Fruit fly (Drosophila melanogaster) whole organism, embryonic: Measurements from ENCODE around the gene CG31468.

Source experiments
- ATbp ChIP-seq: fragments of 200-800 bp; sonication (Bioruptor generic); optimal IDR thresholded peaks from 2 replicates; lab custom pipeline; 2017; ENCODE audit warnings: missing biosample characterization, mild to moderate bottlenecking, missing genetic modification characterization, missing genetic modification reagents
- Ada2b ChIP-seq: fragments of 200-800 bp; sonication (Bioruptor generic); IDR thresholded peaks from 2 replicates; pipeline ENCODE4 v1.3.6; 2022; ENCODE audit warnings: missing biosample characterization, missing genetic modification characterization
- C15 ChIP-seq: fragments of 200-800 bp; sonication (Bioruptor generic); IDR thresholded peaks from 3 replicates; pipeline ENCODE4 v1.3.6; 2022; ENCODE audit warnings: missing biosample characterization, missing genetic modification characterization
- CG10431 ChIP-seq: fragments of 200-800 bp; sonication (Bioruptor generic); optimal IDR thresholded peaks from 3 replicates; lab custom pipeline; 2018; ENCODE audit warnings: missing biosample characterization, mild to moderate bottlenecking, missing genetic modification characterization
- CG12391 ChIP-seq: fragments of 200-800 bp; sonication (Bioruptor generic); optimal IDR thresholded peaks from 3 replicates; lab custom pipeline; 2018; ENCODE audit warnings: missing biosample characterization, mild to moderate bottlenecking, missing genetic modification characterization, moderate library complexity
- CG14050 ChIP-seq: fragments of 200-800 bp; sonication (Bioruptor generic); IDR thresholded peaks from 3 replicates; pipeline ENCODE4 v1.3.6; 2022; ENCODE audit warnings: missing biosample characterization, missing genetic modification characterization
- CG15011 ChIP-seq: fragments of 200-800 bp; sonication (Bioruptor generic); optimal IDR thresholded peaks from 3 replicates; lab custom pipeline; 2018; ENCODE audit warnings: missing biosample characterization, mild to moderate bottlenecking, missing genetic modification characterization
- CG15269 ChIP-seq: fragments of 200-800 bp; sonication (Bioruptor generic); optimal IDR thresholded peaks from 2 replicates; lab custom pipeline; 2018; ENCODE audit warnings: missing biosample characterization, mild to moderate bottlenecking, missing genetic modification characterization, moderate library complexity
- CG15479 ChIP-seq: fragments of 200-800 bp; sonication (Bioruptor generic); optimal IDR thresholded peaks from 3 replicates; lab custom pipeline; 2019; ENCODE audit warnings: missing biosample characterization, mild to moderate bottlenecking, missing genetic modification characterization, moderate library complexity
- CG17829 ChIP-seq: fragments of 200-800 bp; optimal IDR thresholded peaks from 2 replicates; lab custom pipeline; 2019; ENCODE audit warnings: missing biosample characterization, mild to moderate bottlenecking, missing genetic modification characterization, moderate library complexity
- CG18262 ChIP-seq: fragments of 200-800 bp; optimal IDR thresholded peaks from 3 replicates; lab custom pipeline; 2019; ENCODE audit warnings: missing biosample characterization, mild to moderate bottlenecking, missing genetic modification characterization, moderate library complexity
- CG2712 ChIP-seq: fragments of 200-800 bp; optimal IDR thresholded peaks from 3 replicates; lab custom pipeline; 2019; ENCODE audit warnings: missing biosample characterization, mild to moderate bottlenecking, missing genetic modification characterization, moderate library complexity
- CG34376 ChIP-seq: fragments of 200-800 bp; sonication (Bioruptor generic); optimal IDR thresholded peaks from 2 replicates; lab custom pipeline; 2018; ENCODE audit warnings: missing biosample characterization, mild to moderate bottlenecking, missing genetic modification characterization
- CG4360 ChIP-seq: fragments of 200-800 bp; sonication (Bioruptor generic); IDR thresholded peaks from 2 replicates; pipeline ENCODE4 v1.3.6; 2022; ENCODE audit warnings: missing biosample characterization, missing genetic modification characterization
- CG6254 ChIP-seq: fragments of 200-800 bp; sonication (Bioruptor generic); optimal IDR thresholded peaks from 3 replicates; lab custom pipeline; 2017; ENCODE audit warnings: mild to moderate bottlenecking, missing biosample characterization, missing genetic modification reagents, missing genetic modification characterization
- CG7928 ChIP-seq: fragments of 200-800 bp; sonication (Bioruptor generic); optimal IDR thresholded peaks from 2 replicates; lab custom pipeline; 2017; ENCODE audit warnings: missing biosample characterization, mild to moderate bottlenecking, missing genetic modification characterization
- CG8765 ChIP-seq: fragments of 200-800 bp; sonication (Bioruptor generic); IDR thresholded peaks from 2 replicates; pipeline ENCODE4 v1.3.6; 2022; ENCODE audit warnings: missing biosample characterization, missing genetic modification characterization
- CG9727 ChIP-seq: fragments of 200-800 bp; sonication (Bioruptor generic); optimal IDR thresholded peaks from 3 replicates; lab custom pipeline; 2017; ENCODE audit warnings: missing biosample characterization, mild to moderate bottlenecking, missing genetic modification characterization
- CTCF ChIP-seq: fragments of 200-800 bp; sonication (Bioruptor generic); optimal IDR thresholded peaks from 2 replicates; lab custom pipeline; 2017; ENCODE audit warnings: missing biosample characterization, mild to moderate bottlenecking, missing genetic modification characterization, moderate library complexity
- Dad ChIP-seq: fragments of 200-800 bp; sonication (Bioruptor generic); optimal IDR thresholded peaks from 3 replicates; lab custom pipeline; 2016; ENCODE audit warnings: missing biosample characterization, missing genetic modification characterization
- Dll ChIP-seq: fragments of 200-800 bp; sonication (Bioruptor generic); IDR thresholded peaks from 4 replicates; pipeline ENCODE4 v1.3.6; 2022; ENCODE audit warnings: missing biosample characterization, missing genetic modification characterization; ENCODE audit not compliant: partially characterized antibody
- Drgx ChIP-seq: fragments of 200-800 bp; sonication (Bioruptor generic); IDR thresholded peaks from 2 replicates; pipeline ENCODE4 v1.3.6; 2022; ENCODE audit warnings: missing biosample characterization, missing genetic modification characterization
- E2f2 ChIP-seq: fragments of 200-800 bp; sonication (Bioruptor generic); IDR thresholded peaks from 2 replicates; pipeline ENCODE4 v1.3.6; 2022; ENCODE audit warnings: missing biosample characterization, missing genetic modification characterization
- Ets97D ChIP-seq: fragments of 200-800 bp; sonication (Bioruptor generic); optimal IDR thresholded peaks from 3 replicates; lab custom pipeline; 2016; ENCODE audit warnings: missing biosample characterization, missing genetic modification characterization
- H15 ChIP-seq: fragments of 200-800 bp; sonication (Bioruptor generic); IDR thresholded peaks from 3 replicates; pipeline ENCODE4 v1.3.6; 2022; ENCODE audit warnings: missing biosample characterization, missing genetic modification characterization
- H2.0 ChIP-seq: fragments of 200-800 bp; sonication (Bioruptor generic); IDR thresholded peaks from 2 replicates; pipeline ENCODE4 v1.3.6; 2022; ENCODE audit warnings: missing biosample characterization, missing genetic modification characterization
- Hand ChIP-seq: fragments of 200-800 bp; sonication (Bioruptor generic); optimal IDR thresholded peaks from 2 replicates; lab custom pipeline; 2017; ENCODE audit warnings: mild to moderate bottlenecking, missing biosample characterization, missing genetic modification reagents, missing genetic modification characterization
- Hey ChIP-seq: fragments of 200-800 bp; sonication (Bioruptor generic); optimal IDR thresholded peaks from 3 replicates; lab custom pipeline; 2018; ENCODE audit warnings: missing biosample characterization, mild to moderate bottlenecking, missing genetic modification characterization
- MBD-R2 ChIP-seq: fragments of 200-800 bp; sonication (Bioruptor generic); IDR thresholded peaks from 2 replicates; pipeline ENCODE4 v1.3.6; 2022; ENCODE audit warnings: missing biosample characterization, missing genetic modification characterization
- Med ChIP-seq: fragments of 200-800 bp; sonication (Bioruptor generic); peaks from one replicate; lab custom pipeline; 2016; ENCODE audit warnings: missing biosample characterization, missing genetic modification characterization, mild to moderate bottlenecking, inconsistent platforms, moderate library complexity
- Six4 ChIP-seq: fragments of 200-800 bp; sonication (Bioruptor generic); optimal IDR thresholded peaks from 2 replicates; lab custom pipeline; 2016; ENCODE audit warnings: missing biosample characterization, missing genetic modification characterization
- Sry-δ ChIP-seq: fragments of 200-800 bp; sonication (Bioruptor generic); optimal IDR thresholded peaks from 2 replicates; lab custom pipeline; 2016; ENCODE audit warnings: missing biosample characterization, missing genetic modification characterization
- TFAM ChIP-seq: fragments of 200-800 bp; sonication (Bioruptor generic); optimal IDR thresholded peaks from 2 replicates; lab custom pipeline; 2017; ENCODE audit warnings: missing biosample characterization, missing genetic modification characterization, inconsistent platforms
- cato ChIP-seq: fragments of 200-800 bp; sonication (Bioruptor generic); optimal IDR thresholded peaks from 2 replicates; lab custom pipeline; 2016; ENCODE audit warnings: missing biosample characterization, missing genetic modification characterization, borderline replicate concordance
- crp ChIP-seq, 2 experiments: fragments of 200-800 bp; sonication (Bioruptor generic); optimal IDR thresholded peaks; 2 replicates in 1 of 2; 3 replicates in 1 of 2; lab custom pipeline; 2017; ENCODE audit warnings: missing biosample characterization in 2 of 2, missing genetic modification characterization in 2 of 2, mild to moderate bottlenecking in 1 of 2, moderate library complexity in 1 of 2
- dimm ChIP-seq: fragments of 200-800 bp; sonication (Bioruptor generic); IDR thresholded peaks from 2 replicates; pipeline ENCODE4 v1.3.6; 2022; ENCODE audit warnings: missing biosample characterization, missing genetic modification characterization
- eyg ChIP-seq: fragments of 200-800 bp; sonication (Bioruptor generic); optimal IDR thresholded peaks from 3 replicates; lab custom pipeline; 2016; ENCODE audit warnings: missing biosample characterization, missing genetic modification characterization
- fu2 ChIP-seq: fragments of 200-800 bp; sonication (Bioruptor generic); optimal IDR thresholded peaks from 2 replicates; lab custom pipeline; 2016; ENCODE audit warnings: missing biosample characterization, missing genetic modification characterization
- hbn ChIP-seq: fragments of 200-800 bp; sonication (Bioruptor generic); IDR thresholded peaks from 2 replicates; pipeline ENCODE4 v1.3.6; 2022; ENCODE audit warnings: missing biosample characterization, missing genetic modification characterization; ENCODE audit not compliant: partially characterized antibody
- hkb ChIP-seq, 2 experiments: fragments of 200-800 bp in 1 of 2; fragments of >200 bp in 1 of 2; sonication (Bioruptor generic) in 1 of 2; IDR thresholded peaks in 1 of 2; optimal IDR thresholded peaks in 1 of 2; 2 replicates each; pipeline versions ENCODE4 v1.3.6 to Lab custom; 2017 to 2022; ENCODE audit warnings: missing biosample characterization in 1 of 2, missing genetic modification characterization in 1 of 2
- knrl ChIP-seq: fragments of 200-800 bp; sonication (Bioruptor generic); IDR thresholded peaks from 3 replicates; pipeline ENCODE4 v1.3.6; 2022; ENCODE audit warnings: missing biosample characterization, missing genetic modification characterization; ENCODE audit not compliant: partially characterized antibody
- pfk ChIP-seq: fragments of 200-800 bp; sonication (Bioruptor generic); optimal IDR thresholded peaks from 2 replicates; lab custom pipeline; 2018; ENCODE audit warnings: missing biosample characterization, mild to moderate bottlenecking, missing genetic modification characterization, moderate library complexity
- pum ChIP-seq: fragments of 200-800 bp; sonication (Bioruptor generic); optimal IDR thresholded peaks from 2 replicates; lab custom pipeline; 2016; ENCODE audit warnings: missing biosample characterization, missing genetic modification characterization
- pzg ChIP-seq: fragments of 200-800 bp; sonication (Bioruptor generic); optimal IDR thresholded peaks from 3 replicates; lab custom pipeline; 2018; ENCODE audit warnings: missing biosample characterization, mild to moderate bottlenecking, missing genetic modification characterization, moderate library complexity
- ssp ChIP-seq: fragments of 200-800 bp; sonication (Bioruptor generic); IDR thresholded peaks from 2 replicates; pipeline ENCODE4 v1.3.6; 2022; ENCODE audit warnings: missing biosample characterization, missing genetic modification characterization
- stwl ChIP-seq: fragments of 200-800 bp; sonication (Bioruptor generic); optimal IDR thresholded peaks from 3 replicates; lab custom pipeline; 2018; ENCODE audit warnings: missing biosample characterization, mild to moderate bottlenecking, missing genetic modification characterization, moderate library complexity
- trem ChIP-seq: fragments of 200-800 bp; optimal IDR thresholded peaks from 3 replicates; lab custom pipeline; 2019; ENCODE audit warnings: missing biosample characterization, mild to moderate bottlenecking, missing genetic modification characterization, moderate library complexity
- unc-4 ChIP-seq: fragments of 200-800 bp; sonication (Bioruptor generic); IDR thresholded peaks from 2 replicates; pipeline ENCODE4 v1.3.6; 2022; ENCODE audit warnings: missing biosample characterization, missing genetic modification characterization; ENCODE audit not compliant: partially characterized antibody
- yki ChIP-seq: fragments of >200 bp; optimal IDR thresholded peaks from 3 replicates; lab custom pipeline; 2018
- zen2 ChIP-seq: fragments of 200-800 bp; sonication (Bioruptor generic); IDR thresholded peaks from 3 replicates; pipeline ENCODE4 v1.3.6; 2022; ENCODE audit warnings: missing biosample characterization, missing genetic modification characterization; ENCODE audit not compliant: partially characterized antibody

Gene CG31468

dm6 chr3R:23732990-23733512 lies 32.9 kb upstream of the CG31468 start, which contains the start of the genes Hmgcr and Rpn9 (continued):
- TF ChIP-seq CG10431, result peak; percentile 54
- TF ChIP-seq Dad (GFP tag; lab: Kevin White, UChicago), result no peak
- peak; percentile 61 for TF ChIP-seq CG2712
- TF ChIP-seq CTCF, result peak; percentile 58
- TF ChIP-seq Ets97D (GFP tag; lab: Kevin White, UChicago), result peak; percentile 92
- no peak for TF ChIP-seq dimm (GFP tag; lab: Robert Waterston, UW)
- TF ChIP-seq hkb (optimal IDR thresholded peaks at IDR 0.05; lab: Kevin White, UChicago), result peak; percentile 89
- TF ChIP-seq hkb (GFP tag; IDR thresholded peaks at IDR 0.05; lab: Robert Waterston, UW), result no peak
- 0 out of 4 replicates have a peak, but pooled peaks have one; percentile 40 for TF ChIP-seq Dll
- TF ChIP-seq unc-4 (GFP tag; lab: Robert Waterston, UW), result 0 out of 2 replicates have a peak, but pooled peaks have one; percentile 44
- peak; percentile 73 for TF ChIP-seq trem (tag; lab: Kevin White, UChicago)
- TF ChIP-seq CG18262 (tag; lab: Kevin White, UChicago), result peak; percentile 24
- TF ChIP-seq ATbp (GFP tag; lab: Kevin White, UChicago), result no peak
- no peak for TF ChIP-seq CG8765
- TF ChIP-seq zen2, result 0 out of 3 replicates have a peak, but pooled peaks have one; percentile 5
- TF ChIP-seq stwl (tag; lab: Kevin White, UChicago), result peak; percentile 95
- TF ChIP-seq E2f2 (GFP tag; lab: Robert Waterston, UW), result peak; percentile 25; the same call in 1 of the 2 replicates
- peak; percentile 52 for TF ChIP-seq Sry-δ (GFP tag; lab: Kevin White, UChicago)
- peak; percentile 85 to 98 for TF ChIP-seq crp (GFP tag; optimal IDR thresholded peaks at IDR 0.05; lab: Kevin White, UChicago)
- peak; percentile 21 for TF ChIP-seq CG34376 (GFP tag; lab: Kevin White, UChicago)
- peak; percentile 8 for TF ChIP-seq pfk (GFP tag; lab: Kevin White, UChicago)
- TF ChIP-seq, all 482 proteins: peak for 144

DNA sequence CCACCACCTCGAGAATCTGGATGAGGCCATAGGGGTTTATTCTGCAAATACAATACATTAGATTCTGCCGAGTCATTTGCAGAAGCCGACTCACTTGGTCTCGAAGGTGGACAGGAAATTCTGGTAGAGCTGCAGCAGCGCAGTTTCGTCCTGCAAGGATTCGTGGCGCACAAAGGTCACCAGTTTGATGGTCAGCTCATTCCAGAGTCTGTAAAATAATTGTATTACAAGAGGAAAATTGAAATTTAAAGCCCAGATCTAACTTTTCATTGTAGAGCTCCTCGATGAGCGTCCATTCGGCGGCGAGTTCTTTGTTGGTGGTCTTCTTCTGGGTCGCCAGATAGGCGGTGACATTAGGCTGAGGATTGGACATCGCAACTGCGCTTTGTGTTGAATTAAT lies 32.4 kb upstream of the CG31468 start:
- TF ChIP-seq cato (no peak), CG14050 (GFP tag; lab: Robert Waterston, UW) (no peak), yki (no peak), C15 (GFP tag; lab: Robert Waterston, UW) (no peak), CG4360 (GFP tag; lab: Robert Waterston, UW) (no peak), pzg (no peak), ssp (no peak), CG15269 (tag; lab: Kevin White, UChicago) (no peak), Hand (no peak), unc-4 (GFP tag; lab: Robert Waterston, UW) (no peak), CG7928 (GFP tag; lab: Kevin White, UChicago) (no peak), H2.0 (GFP tag; lab: Robert Waterston, UW) (no peak), H15 (GFP tag; lab: Robert Waterston, UW) (no peak), MBD-R2 (GFP tag; lab: Robert Waterston, UW) (no peak), eyg (GFP tag; lab: Kevin White, UChicago) (no peak)

- TF ChIP-seq knrl (GFP tag; lab: Robert Waterston, UW), result no peak
- TF ChIP-seq pum (GFP tag; lab: Kevin White, UChicago), result no peak
- no peak for TF ChIP-seq CG6254
- peak; percentile 53 for TF ChIP-seq Med
- no peak for TF ChIP-seq CG15011 (GFP tag; lab: Kevin White, UChicago)
- 0 out of 2 replicates have a peak, but pooled peaks have one; percentile 3 for TF ChIP-seq Drgx
- no peak for TF ChIP-seq TFAM (GFP tag; lab: Kevin White, UChicago)
- TF ChIP-seq CG17829, result no peak
- TF ChIP-seq CG15479, result no peak
- no peak for TF ChIP-seq Ada2b
- TF ChIP-seq Six4, result no peak
- TF ChIP-seq Dll, result 0 out of 4 replicates have a peak, but pooled peaks have one; percentile 1
- TF ChIP-seq fu2 (GFP tag; lab: Kevin White, UChicago), result no peak
- no peak for TF ChIP-seq Hey (tag; lab: Kevin White, UChicago)
- TF ChIP-seq CG12391, result no peak
- no peak for TF ChIP-seq CG9727 (GFP tag; lab: Kevin White, UChicago)
- TF ChIP-seq hbn (GFP tag; lab: Robert Waterston, UW), result 0 out of 2 replicates have a peak, but pooled peaks have one; percentile 3
Measured at dm6 chr3R:23730472-23730801, 30.3 kb upstream of the CG31468 start.
